Fruit fly (Drosophila melanogaster): ENCODE measurements around the gene PolD1.

dm6 chr3L:16002116-16002716, 14.6 kb upstream of the PolD1 start:
- TF ChIP-seq Rel (GFP tag; optimal IDR thresholded peaks at IDR 0.05) (no peak), Rel (tag; optimal IDR thresholded peaks at IDR 0.05) (no peak), br (GFP tag; optimal IDR thresholded peaks at IDR 0.05) (no peak), Sp1 (GFP tag; optimal IDR thresholded peaks at IDR 0.05) (no peak), psq (GFP tag; optimal IDR thresholded peaks at IDR 0.05) (peak; percentile 12), Hr83 (GFP tag; optimal IDR thresholded peaks at IDR 0.05; ENCODE audit: poor library complexity, severe bottlenecking) (no peak), sage (GFP tag; optimal IDR thresholded peaks at IDR 0.05) (no peak), CG32264 (GFP tag; optimal IDR thresholded peaks at IDR 0.05) (no peak), tai (GFP tag; optimal IDR thresholded peaks at IDR 0.05) (no peak), sv (GFP tag; optimal IDR thresholded peaks at IDR 0.05) (no peak), Dif (GFP tag; optimal IDR thresholded peaks at IDR 0.05; ENCODE audit: partially characterized antibody) (no peak), brk (GFP tag; optimal IDR thresholded peaks at IDR 0.05) (no peak)

Data from whole organism, wandering third instar larva.